Worm (Caenorhabditis elegans) whole organism, L1 larva: ENCODE results near the gene F40F4.7.

Experiments
- egl-13 ChIP-seq: sonication (generic microtip); optimal IDR thresholded peaks from 2 replicates; lab custom pipeline; 2016; ENCODE audit warnings: missing genotype, missing genetic modification reagents, missing genetic modification characterization, missing compliant biosample characterization
- lin-14 ChIP-seq: fragments of 200-800 bp; sonication (Bioruptor generic); optimal IDR thresholded peaks from 2 replicates; lab custom pipeline; 2018; ENCODE audit warnings: mild to moderate bottlenecking, missing genetic modification characterization, moderate library complexity, missing compliant biosample characterization
- nhr-12 ChIP-seq: sonication (generic microtip); optimal IDR thresholded peaks from 2 replicates; lab custom pipeline; 2017; ENCODE audit warnings: missing biosample characterization, missing genetic modification characterization
- nhr-28 ChIP-seq: fragments of 150-350 bp; optimal IDR thresholded peaks from 2 replicates; lab custom pipeline; 2014; ENCODE audit warnings: missing biosample characterization, missing genetic modification characterization
- snpc-4 ChIP-seq: fragments of 150-350 bp; optimal IDR thresholded peaks from 2 replicates; lab custom pipeline; 2014; ENCODE audit warnings: missing biosample characterization, missing genetic modification characterization

DNA sequence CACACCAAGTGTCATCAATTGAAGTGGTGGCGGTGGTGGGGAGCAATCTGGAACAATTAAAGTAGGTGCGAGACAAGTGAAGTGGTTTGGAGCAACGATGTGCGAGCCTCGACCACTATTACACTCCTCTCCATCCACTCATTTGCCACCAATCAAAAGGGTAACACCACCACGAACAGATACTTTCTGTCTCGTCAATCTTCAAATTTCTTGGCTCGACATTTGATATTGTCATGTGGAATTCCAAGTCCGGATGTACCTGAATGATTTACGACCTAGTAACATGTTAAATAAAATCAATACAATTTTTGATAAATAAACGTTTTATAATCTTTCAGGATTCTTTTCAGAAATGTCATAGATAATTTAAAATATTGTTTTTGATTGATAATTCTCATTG, 25.1 kb upstream of the F40F4.7 start, which contains the start of gene sul-1:
- no peak for TF ChIP-seq lin-14 (GFP tag; lab: Kevin White, UChicago)
- no peak for TF ChIP-seq nhr-12 (tag; lab: Kevin White, UChicago)
- TF ChIP-seq egl-13 (tag; lab: Kevin White, UChicago) = no peak
- no peak for TF ChIP-seq snpc-4
- TF ChIP-seq nhr-28 (tag; lab: Kevin White, UChicago) = no peak
